Fruit fly (Drosophila melanogaster): ENCODE results near the gene Patsas.

dm6 chr2L:12078123-12078658 is 24.9 kb downstream of the Patsas start:
- TF ChIP-seq OdsH (GFP tag; optimal IDR thresholded peaks at IDR 0.05) = no peak
- no peak for TF ChIP-seq Dfd (GFP tag; optimal IDR thresholded peaks at IDR 0.05)
- no peak for TF ChIP-seq Myc (optimal IDR thresholded peaks at IDR 0.05)
- TF ChIP-seq lola (GFP tag; optimal IDR thresholded peaks at IDR 0.05) = no peak
- no peak for TF ChIP-seq h (GFP tag; optimal IDR thresholded peaks at IDR 0.05)
- TF ChIP-seq pan (optimal IDR thresholded peaks at IDR 0.05) = no peak
- TF ChIP-seq HLH106 (tag; optimal IDR thresholded peaks at IDR 0.05) = no peak
- no peak for TF ChIP-seq ey (GFP tag; optimal IDR thresholded peaks at IDR 0.05)
- TF ChIP-seq woc (GFP tag; optimal IDR thresholded peaks at IDR 0.05) = no peak
- no peak for TF ChIP-seq brk (GFP tag; optimal IDR thresholded peaks at IDR 0.05)
- no peak for TF ChIP-seq br (GFP tag; optimal IDR thresholded peaks at IDR 0.05)
- no peak for TF ChIP-seq Hr78 (GFP tag; optimal IDR thresholded peaks at IDR 0.05)
- TF ChIP-seq sv (GFP tag; optimal IDR thresholded peaks at IDR 0.05) = no peak
- no peak for TF ChIP-seq psq (GFP tag; optimal IDR thresholded peaks at IDR 0.05)

All from whole organism, wandering third instar larva.